Worm (Caenorhabditis elegans): ENCODE results near the gene pudl-2.

Gene pudl-2

DNA sequence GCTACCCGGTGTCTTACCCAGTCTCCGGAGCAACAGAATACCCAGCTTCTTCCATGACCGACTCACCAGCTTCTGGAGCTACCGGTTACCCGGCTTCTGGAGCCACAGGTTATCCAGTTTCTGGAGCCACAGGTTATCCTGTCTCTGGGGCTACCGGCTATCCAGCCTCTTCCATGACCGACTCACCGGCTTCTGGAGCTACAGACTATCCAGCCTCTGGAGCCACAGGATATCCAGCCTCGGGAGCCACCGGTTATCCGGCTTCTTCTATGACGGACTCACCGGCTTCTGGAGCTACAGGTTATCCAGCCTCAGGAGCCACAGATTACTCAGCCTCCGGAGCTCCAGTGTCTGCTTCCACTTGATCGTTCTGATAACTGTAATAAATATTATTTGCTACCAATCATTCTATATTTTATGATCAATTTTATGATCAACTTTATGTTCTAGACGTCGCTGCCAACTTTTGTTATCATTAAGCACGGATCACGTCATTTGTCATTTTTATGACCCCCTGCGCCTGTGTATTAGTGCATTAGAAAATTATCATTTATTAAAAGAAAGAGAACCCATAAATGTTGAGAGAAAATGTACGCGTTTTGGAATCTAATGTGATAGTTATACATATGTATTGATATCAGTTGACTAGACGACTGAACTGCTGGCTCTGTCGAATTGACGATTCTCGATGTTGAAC lies 20.6 kb downstream of the pudl-2 start (continued):
- TF ChIP-seq madf-9 (GFP tag; conservative IDR thresholded peaks at IDR 0.05) (no peak), ZK337.2 (GFP tag; IDR thresholded peaks at IDR 0.05) (no peak), mdt-29 (GFP tag; IDR thresholded peaks at IDR 0.05) (no peak), F10B5.3 (tag; optimal IDR thresholded peaks at IDR 0.05) (no peak), mxl-3 (GFP tag; optimal IDR thresholded peaks at IDR 0.05) (no peak), D1046.2 (GFP tag; IDR thresholded peaks at IDR 0.05) (no peak), tra-1 (GFP tag; IDR thresholded peaks at IDR 0.05) (peak; percentile 77), fkh-10 (GFP tag; optimal IDR thresholded peaks at IDR 0.05) (no peak), mes-2 (tag; optimal IDR thresholded peaks at IDR 0.05; ENCODE audit: poor library complexity, severe bottlenecking) (no peak), aly-2 (tag; optimal IDR thresholded peaks at IDR 0.05) (no peak), F44E2.7 (GFP tag; IDR thresholded peaks at IDR 0.05) (no peak), set-16 (GFP tag; IDR thresholded peaks at IDR 0.05) (peak; percentile 84), ceh-28 (tag; optimal IDR thresholded peaks at IDR 0.05) (no peak), dmd-8 (GFP tag; IDR thresholded peaks at IDR 0.05) (no peak), nhr-25 (tag; optimal IDR thresholded peaks at IDR 0.05; ENCODE audit: borderline replicate concordance, insufficient read depth) (no peak), spr-1 (tag; optimal IDR thresholded peaks at IDR 0.05) (no peak), hlh-11 (tag; optimal IDR thresholded peaks at IDR 0.05) (peak; percentile 77), daf-19 (GFP tag; conservative IDR thresholded peaks at IDR 0.05) (no peak), ama-1 (optimal IDR thresholded peaks at IDR 0.05) (no peak), pha-4 (GFP tag; IDR thresholded peaks at IDR 0.05) (no peak), pha-4 (tag; optimal IDR thresholded peaks at IDR 0.05) (no peak), ceh-62 (tag; optimal IDR thresholded peaks at IDR 0.05) (no peak), hmg-1.1 (GFP tag; IDR thresholded peaks at IDR 0.05) (no peak), cey-2 (tag; optimal IDR thresholded peaks at IDR 0.05; ENCODE audit: borderline replicate concordance, insufficient read depth) (no peak), php-3 (GFP tag; IDR thresholded peaks at IDR 0.05) (peak; percentile 100), aha-1 (tag) (no peak), unc-62 (GFP tag; optimal IDR thresholded peaks at IDR 0.05 in 1 of 2) (no peak), unc-62 (tag; optimal IDR thresholded peaks at IDR 0.05) (no peak), nhr-28 (tag; optimal IDR thresholded peaks at IDR 0.05) (peak; percentile 73), mxl-2 (GFP tag; conservative IDR thresholded peaks at IDR 0.05) (no peak), ceh-20 (GFP tag; IDR thresholded peaks at IDR 0.05) (peak; percentile 84), Y75B8A.6 (GFP tag; IDR thresholded peaks at IDR 0.05) (no peak), nhr-41 (GFP tag; IDR thresholded peaks at IDR 0.05) (no peak), ceh-82 (tag; optimal IDR thresholded peaks at IDR 0.05) (no peak), ztf-7 (tag; optimal IDR thresholded peaks at IDR 0.05) (no peak), sdz-12 (GFP tag; optimal IDR thresholded peaks at IDR 0.05) (no peak), egl-43 (GFP tag; IDR thresholded peaks at IDR 0.05) (0 out of 2 replicates have a peak, but pooled peaks have one; percentile 8), skn-1 (tag; optimal IDR thresholded peaks at IDR 0.05) (no peak), nhr-102 (tag; optimal IDR thresholded peaks at IDR 0.05) (peak; percentile 46), dmd-6 (GFP tag; IDR thresholded peaks at IDR 0.05) (peak; percentile 85), nhr-48 (tag; optimal IDR thresholded peaks at IDR 0.05) (peak; percentile 60), lsy-2 (tag; optimal IDR thresholded peaks at IDR 0.05) (no peak), dve-1 (tag; optimal IDR thresholded peaks at IDR 0.05; ENCODE audit: insufficient read depth) (peak; percentile 81), snpc-4 (tag; optimal IDR thresholded peaks at IDR 0.05) (no peak), zip-11 (GFP tag; IDR thresholded peaks at IDR 0.05) (no peak), mdl-1 (tag; optimal IDR thresholded peaks at IDR 0.05) (no peak), mep-1 (tag; optimal IDR thresholded peaks at IDR 0.05) (peak; percentile 13), hlh-30 (tag; optimal IDR thresholded peaks at IDR 0.05; ENCODE audit: insufficient read depth) (peak; percentile 41), nhr-77 (tag; optimal IDR thresholded peaks at IDR 0.05) (peak; percentile 32)

Data from whole organism, L4 larva.